Fruit fly (Drosophila melanogaster) whole organism, wandering third instar larva: ENCODE results near the gene CG32023.

Experiments
- Abd-B ChIP-seq: fragments of >200 bp; optimal IDR thresholded peaks from 2 replicates; lab custom pipeline; 2017; ENCODE audit warnings: missing biosample characterization, missing genetic modification characterization
- CG32264 ChIP-seq: fragments of 200-800 bp; sonication (Bioruptor generic); optimal IDR thresholded peaks from 2 replicates; lab custom pipeline; 2016; ENCODE audit warnings: missing biosample characterization, missing genetic modification characterization
- CG9705 ChIP-seq: fragments of 200-800 bp; sonication (Bioruptor generic); optimal IDR thresholded peaks from 2 replicates; lab custom pipeline; 2018; ENCODE audit warnings: missing biosample characterization, mild to moderate bottlenecking, missing genetic modification characterization
- CrebA ChIP-seq: fragments of 200-800 bp; sonication (Bioruptor generic); optimal IDR thresholded peaks from 2 replicates; lab custom pipeline; 2016; ENCODE audit warnings: missing biosample characterization, mild to moderate bottlenecking, missing genetic modification characterization, borderline replicate concordance
- Dfd ChIP-seq: fragments of >200 bp; optimal IDR thresholded peaks from 2 replicates; lab custom pipeline; 2017; ENCODE audit warnings: missing biosample characterization, missing genetic modification characterization
- Dif ChIP-seq: fragments of 200-275, 200-300 bp; sonication (Bioruptor generic); optimal IDR thresholded peaks from 2 replicates; lab custom pipeline; 2018; ENCODE audit warnings: missing biosample characterization, missing genetic modification characterization; ENCODE audit not compliant: partially characterized antibody
- GATAd ChIP-seq: sonication (Bioruptor generic); optimal IDR thresholded peaks from 2 replicates; lab custom pipeline; 2016; ENCODE audit warnings: missing biosample characterization, missing genetic modification characterization
- HLH106 ChIP-seq: fragments of 200-800 bp; optimal IDR thresholded peaks from 3 replicates; lab custom pipeline; 2019; ENCODE audit warnings: missing biosample characterization, mild to moderate bottlenecking, missing genetic modification characterization, moderate library complexity
- Hnf4 ChIP-seq: fragments of 200-800 bp; sonication (Bioruptor generic); optimal IDR thresholded peaks from 2 replicates; lab custom pipeline; 2016; ENCODE audit warnings: missing biosample characterization, mild to moderate bottlenecking, missing genetic modification characterization
- Jra ChIP-seq: sonication (Bioruptor generic); optimal IDR thresholded peaks from 2 replicates; lab custom pipeline; 2016; ENCODE audit warnings: missing biosample characterization, missing genetic modification characterization
- Mio ChIP-seq: sonication (Bioruptor generic); optimal IDR thresholded peaks from 2 replicates; lab custom pipeline; 2016; ENCODE audit warnings: missing biosample characterization, missing genetic modification characterization
- Myc ChIP-seq: fragments of >200 bp; optimal IDR thresholded peaks from 2 replicates; lab custom pipeline; 2017
- N ChIP-seq: fragments of >200 bp; optimal IDR thresholded peaks from 2 replicates; lab custom pipeline; 2018; ENCODE audit warnings: missing biosample characterization, missing external identifiers, missing genetic modification characterization
- OdsH ChIP-seq: fragments of 200-800 bp; sonication (Bioruptor generic); optimal IDR thresholded peaks from 2 replicates; lab custom pipeline; 2016; ENCODE audit warnings: missing biosample characterization, mild to moderate bottlenecking, missing genetic modification characterization
- Rel ChIP-seq, 2 experiments: fragments of 200-800 bp; sonication (Bioruptor generic) in 1 of 2; optimal IDR thresholded peaks; 2 replicates in 1 of 2; 3 replicates in 1 of 2; lab custom pipeline; 2016 to 2019; ENCODE audit warnings: mild to moderate bottlenecking in 2 of 2, missing biosample characterization in 2 of 2, missing genetic modification characterization in 2 of 2, moderate library complexity in 1 of 2
- Sp1 ChIP-seq: fragments of 200-800 bp; sonication (Bioruptor generic); optimal IDR thresholded peaks from 3 replicates; lab custom pipeline; 2019; ENCODE audit warnings: missing biosample characterization, mild to moderate bottlenecking, missing genetic modification characterization, moderate library complexity
- br ChIP-seq: fragments of 200-800 bp; sonication (Bioruptor generic); optimal IDR thresholded peaks from 2 replicates; lab custom pipeline; 2016; ENCODE audit warnings: missing biosample characterization, missing genetic modification characterization
- brk ChIP-seq: fragments of 200-800 bp; sonication (Bioruptor generic); optimal IDR thresholded peaks from 2 replicates; lab custom pipeline; 2016; ENCODE audit warnings: missing biosample characterization, mild to moderate bottlenecking, missing genetic modification characterization
- dl ChIP-seq, 2 experiments: fragments of 175-275, 200-275 bp in 1 of 2; fragments of 200-275 bp in 1 of 2; sonication (Bioruptor generic); optimal IDR thresholded peaks; lab custom pipeline; 2018; ENCODE audit warnings: mild to moderate bottlenecking in 2 of 2, missing biosample characterization in 2 of 2, missing genetic modification characterization in 2 of 2, moderate library complexity in 2 of 2; ENCODE audit not compliant: partially characterized antibody in 2 of 2, insufficient read depth in 1 of 2
- dmrt93B ChIP-seq: fragments of 200-800 bp; sonication (Bioruptor generic); optimal IDR thresholded peaks from 2 replicates; lab custom pipeline; 2018; ENCODE audit warnings: missing biosample characterization, mild to moderate bottlenecking, missing genetic modification characterization
- dsf ChIP-seq: sonication (Bioruptor generic); optimal IDR thresholded peaks from 2 replicates; lab custom pipeline; 2016; ENCODE audit warnings: missing biosample characterization, missing genetic modification characterization, borderline replicate concordance
- ey ChIP-seq: fragments of 200-800 bp; sonication (Bioruptor generic); optimal IDR thresholded peaks from 2 replicates; lab custom pipeline; 2016; ENCODE audit warnings: missing biosample characterization, missing genetic modification characterization
- foxo ChIP-seq, 2 experiments: fragments of 200-800 bp; sonication (Bioruptor generic); optimal IDR thresholded peaks; 2 replicates in 1 of 2; 3 replicates in 1 of 2; lab custom pipeline; 2016 to 2017; ENCODE audit warnings: missing biosample characterization in 2 of 2, missing genetic modification characterization in 2 of 2
- fru ChIP-seq: fragments of 200-800 bp; sonication (Bioruptor generic); optimal IDR thresholded peaks from 3 replicates; lab custom pipeline; 2016; ENCODE audit warnings: missing biosample characterization, mild to moderate bottlenecking, missing genetic modification characterization
- h ChIP-seq: fragments of 200-800 bp; sonication (Bioruptor generic); optimal IDR thresholded peaks from 3 replicates; lab custom pipeline; 2016; ENCODE audit warnings: missing biosample characterization, mild to moderate bottlenecking, missing genetic modification characterization
- jim ChIP-seq: fragments of 175-275, 200-325 bp; sonication (Bioruptor generic); optimal IDR thresholded peaks from 2 replicates; lab custom pipeline; 2016; ENCODE audit warnings: missing biosample characterization, mild to moderate bottlenecking, missing genetic modification characterization
- lola ChIP-seq: fragments of >200 bp; optimal IDR thresholded peaks from 2 replicates; lab custom pipeline; 2017; ENCODE audit warnings: missing biosample characterization, missing genetic modification characterization
- pan ChIP-seq: fragments of >200 bp; optimal IDR thresholded peaks from 2 replicates; lab custom pipeline; 2017
- psq ChIP-seq: fragments of 200-800 bp; sonication (Bioruptor generic); optimal IDR thresholded peaks from 3 replicates; lab custom pipeline; 2017; ENCODE audit warnings: missing biosample characterization, mild to moderate bottlenecking, missing genetic modification characterization, moderate library complexity
- rgr ChIP-seq: fragments of 200-800 bp; sonication (Bioruptor generic); optimal IDR thresholded peaks from 3 replicates; lab custom pipeline; 2016; ENCODE audit warnings: missing biosample characterization, mild to moderate bottlenecking, missing genetic modification characterization
- sage ChIP-seq: fragments of 200-800 bp; sonication (Bioruptor generic); optimal IDR thresholded peaks from 2 replicates; lab custom pipeline; 2016; ENCODE audit warnings: missing biosample characterization, mild to moderate bottlenecking, missing genetic modification characterization
- sv ChIP-seq: fragments of 200-800 bp; sonication (Bioruptor generic); optimal IDR thresholded peaks from 3 replicates; lab custom pipeline; 2016; ENCODE audit warnings: missing biosample characterization, missing genetic modification characterization
- tai ChIP-seq: sonication (Bioruptor generic); optimal IDR thresholded peaks from 2 replicates; lab custom pipeline; 2016; ENCODE audit warnings: missing biosample characterization, missing genetic modification characterization
- usp ChIP-seq: fragments of >200 bp; optimal IDR thresholded peaks from 2 replicates; lab custom pipeline; 2017; ENCODE audit warnings: missing biosample characterization, missing genetic modification characterization
- woc ChIP-seq: sonication (Bioruptor generic); optimal IDR thresholded peaks from 2 replicates; lab custom pipeline; 2016; ENCODE audit warnings: missing biosample characterization, mild to moderate bottlenecking, missing genetic modification characterization

The CG32023 gene

DNA sequence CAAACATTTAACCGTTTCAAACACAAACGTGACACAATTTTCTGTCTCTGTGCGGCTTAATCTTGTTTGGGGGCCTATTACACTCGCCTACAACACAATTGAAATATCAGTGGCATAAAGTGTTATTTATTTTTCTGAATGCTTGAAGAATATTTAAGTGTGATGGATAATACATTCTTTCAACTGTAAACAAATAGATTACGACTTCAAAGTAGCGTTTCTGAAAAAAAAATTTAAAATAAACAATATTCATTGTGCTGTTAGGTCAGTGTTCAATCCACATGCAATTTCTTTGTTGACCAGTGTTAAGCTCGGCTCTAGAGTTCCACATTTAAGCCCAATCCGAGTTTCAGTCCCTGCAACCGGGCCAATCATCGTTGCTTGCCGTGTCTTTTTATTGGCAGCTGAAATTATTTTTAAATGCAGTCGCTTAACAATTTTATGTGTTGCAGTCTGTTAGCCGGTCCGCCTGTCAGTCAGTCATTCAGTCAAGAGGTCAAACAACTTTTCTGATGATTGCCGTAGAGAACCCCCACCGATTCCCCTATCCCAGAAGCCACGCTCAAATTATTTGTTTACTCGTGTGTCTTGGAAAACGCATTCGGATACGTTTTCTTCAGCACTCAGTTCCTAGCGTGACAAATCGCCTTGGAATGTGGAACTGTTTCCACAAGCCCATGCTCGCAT, 30.8 kb downstream of the CG32023 start (continued):
- TF ChIP-seq dmrt93B (GFP tag; lab: Kevin White, UChicago) = no peak
- no peak for TF ChIP-seq sv (GFP tag; lab: Kevin White, UChicago)
- no peak for TF ChIP-seq dl (GFP tag; optimal IDR thresholded peaks at IDR 0.05; lab: Kevin White, UChicago; ENCODE audit: insufficient read depth in 1 of 2, partially characterized antibody in 2 of 2)

- TF ChIP-seq woc = no peak
- TF ChIP-seq lola = no peak
- no peak for TF ChIP-seq Rel (GFP tag; optimal IDR thresholded peaks at IDR 0.05; lab: Kevin White, UChicago)
- no peak for TF ChIP-seq Rel (tag; optimal IDR thresholded peaks at IDR 0.05; lab: Kevin White, UChicago)
- TF ChIP-seq fru (GFP tag; lab: Kevin White, UChicago) = no peak
- no peak for TF ChIP-seq pan
- TF ChIP-seq psq (GFP tag; lab: Kevin White, UChicago) = no peak
- no peak for TF ChIP-seq jim (GFP tag; lab: Kevin White, UChicago)
- TF ChIP-seq Dfd (GFP tag; lab: Kevin White, UChicago) = no peak
- no peak for TF ChIP-seq Jra (GFP tag; lab: Kevin White, UChicago)
- TF ChIP-seq dsf (GFP tag; lab: Kevin White, UChicago) = no peak
- TF ChIP-seq h = no peak
- no peak for TF ChIP-seq CrebA (GFP tag; lab: Kevin White, UChicago)
- TF ChIP-seq HLH106 = no peak
- no peak for TF ChIP-seq Dif (GFP tag; lab: Kevin White, UChicago)
- no peak for TF ChIP-seq dl (GFP tag; optimal IDR thresholded peaks at IDR 0.05; lab: Kevin White, UChicago; ENCODE audit: insufficient read depth in 1 of 2, partially characterized antibody in 2 of 2)
- no peak for TF ChIP-seq Sp1 (GFP tag; lab: Kevin White, UChicago)
- TF ChIP-seq, all 38 proteins: peak for 0
Observed at dm6 chr3L:8770616-8771229, 33.3 kb downstream of the CG32023 start.

dm6 chr3L:8767876-8768275, 36.1 kb downstream of the CG32023 start:
- no peak for TF ChIP-seq Abd-B (GFP tag; lab: Kevin White, UChicago)
- TF ChIP-seq ey (GFP tag; lab: Kevin White, UChicago) = peak; percentile 64
- TF ChIP-seq OdsH (GFP tag; lab: Kevin White, UChicago) = peak; percentile 53
- TF ChIP-seq Sp1 (GFP tag; lab: Kevin White, UChicago) = peak; percentile 31
- TF ChIP-seq dl (GFP tag; optimal IDR thresholded peaks at IDR 0.05; lab: Kevin White, UChicago; ENCODE audit: insufficient read depth in 1 of 2, partially characterized antibody in 2 of 2) = no peak
- TF ChIP-seq rgr (GFP tag; lab: Kevin White, UChicago) = peak; percentile 45
- TF ChIP-seq fru (GFP tag; lab: Kevin White, UChicago) = peak; percentile 65
- TF ChIP-seq pan = no peak
- TF ChIP-seq psq (GFP tag; lab: Kevin White, UChicago) = peak; percentile 13
- TF ChIP-seq HLH106 = peak; percentile 56
- TF ChIP-seq Dif (GFP tag; lab: Kevin White, UChicago) = no peak
- TF ChIP-seq dmrt93B (GFP tag; lab: Kevin White, UChicago) = peak; percentile 52
- peak in 1 of 2 experiments; percentile 59 for TF ChIP-seq foxo (GFP tag; optimal IDR thresholded peaks at IDR 0.05; lab: Kevin White, UChicago)
- peak; percentile 13 for TF ChIP-seq CG32264 (GFP tag; lab: Kevin White, UChicago)
- peak; percentile 59 for TF ChIP-seq br (GFP tag; lab: Kevin White, UChicago)
- TF ChIP-seq Mio (GFP tag; lab: Kevin White, UChicago) = no peak
- TF ChIP-seq tai (GFP tag; lab: Kevin White, UChicago) = peak; percentile 6
- TF ChIP-seq h = peak; percentile 63
- TF ChIP-seq sv (GFP tag; lab: Kevin White, UChicago) = peak; percentile 19
- TF ChIP-seq, all 38 proteins: peak for 14

dm6 chr3L:8765969-8766538, 37.9 kb downstream of the CG32023 start:
- TF ChIP-seq fru (GFP tag; lab: Kevin White, UChicago) = peak; percentile 98
- no peak for TF ChIP-seq pan
- no peak for TF ChIP-seq Dfd (GFP tag; lab: Kevin White, UChicago)
- TF ChIP-seq brk (GFP tag; lab: Kevin White, UChicago) = peak; percentile 94
- peak; percentile 97 for TF ChIP-seq rgr (GFP tag; lab: Kevin White, UChicago)
- TF ChIP-seq h = peak; percentile 98
- TF ChIP-seq br (GFP tag; lab: Kevin White, UChicago) = peak; percentile 97
- peak; percentile 89 for TF ChIP-seq Jra (GFP tag; lab: Kevin White, UChicago)
- TF ChIP-seq Abd-B (GFP tag; lab: Kevin White, UChicago) = no peak
- peak; percentile 96 for TF ChIP-seq psq (GFP tag; lab: Kevin White, UChicago)
- TF ChIP-seq Mio (GFP tag; lab: Kevin White, UChicago) = peak; percentile 84
- TF ChIP-seq sv (GFP tag; lab: Kevin White, UChicago) = peak; percentile 99
- no peak for TF ChIP-seq jim (GFP tag; lab: Kevin White, UChicago)
- peak; percentile 98 for TF ChIP-seq CG9705 (GFP tag; lab: Kevin White, UChicago)
- peak; percentile 86 to 97 for TF ChIP-seq foxo (GFP tag; optimal IDR thresholded peaks at IDR 0.05; lab: Kevin White, UChicago)
- TF ChIP-seq Myc (lab: Kevin White, UChicago) = no peak
- peak; percentile 98 for TF ChIP-seq HLH106
- no peak for TF ChIP-seq usp (GFP tag; lab: Kevin White, UChicago)
- peak; percentile 68 for TF ChIP-seq GATAd
- TF ChIP-seq dmrt93B (GFP tag; lab: Kevin White, UChicago) = peak; percentile 98
- TF ChIP-seq dl (GFP tag; optimal IDR thresholded peaks at IDR 0.05; lab: Kevin White, UChicago; ENCODE audit: insufficient read depth in 1 of 2, partially characterized antibody in 2 of 2) = peak; percentile 9 to 73
- TF ChIP-seq sage = peak; percentile 93
- peak; percentile 86 for TF ChIP-seq Rel (GFP tag; optimal IDR thresholded peaks at IDR 0.05; lab: Kevin White, UChicago)
- peak; percentile 78 for TF ChIP-seq Rel (tag; optimal IDR thresholded peaks at IDR 0.05; lab: Kevin White, UChicago)
- peak; percentile 98 for TF ChIP-seq ey (GFP tag; lab: Kevin White, UChicago)
- peak; percentile 93 for TF ChIP-seq Hnf4
- peak; percentile 41 for TF ChIP-seq Dif (GFP tag; lab: Kevin White, UChicago)
- peak; percentile 98 for TF ChIP-seq Sp1 (GFP tag; lab: Kevin White, UChicago)
- TF ChIP-seq N (GFP tag; lab: Kevin White, UChicago) = no peak
- TF ChIP-seq woc = peak; percentile 97
